Worm (Caenorhabditis elegans) whole organism, L2 larva: ENCODE data around the gene arle-14.
A peak's percentile ranks its signal among the peaks of the same experiment; 100 is the strongest.

Experiments
- C34F6.9 ChIP-seq: fragments of 150-350 bp; optimal IDR thresholded peaks from 2 replicates; lab custom pipeline; 2014; ENCODE audit warnings: missing biosample characterization, missing genetic modification characterization
- R02D3.7 ChIP-seq: fragments of 150-350 bp; optimal IDR thresholded peaks from 2 replicates; lab custom pipeline; 2014; ENCODE audit warnings: missing biosample characterization, missing genetic modification characterization
- ZK546.5 ChIP-seq: sonication (generic microtip); optimal IDR thresholded peaks from 2 replicates; lab custom pipeline; 2017; ENCODE audit warnings: missing biosample characterization, missing genetic modification characterization
- alr-1 ChIP-seq: fragments of 150-350 bp; optimal IDR thresholded peaks from 2 replicates; lab custom pipeline; 2014; ENCODE audit warnings: missing biosample characterization, missing genetic modification characterization
- aly-2 ChIP-seq: fragments of 150-350 bp; optimal IDR thresholded peaks from 2 replicates; lab custom pipeline; 2014; ENCODE audit warnings: missing biosample characterization, missing genetic modification characterization
- blmp-1 ChIP-seq: sonication (generic microtip); optimal IDR thresholded peaks from 2 replicates; lab custom pipeline; 2017; ENCODE audit warnings: missing genetic modification characterization, mild to moderate bottlenecking, missing compliant biosample characterization, antibody characterized with exemption, moderate library complexity; ENCODE audit not compliant: insufficient read depth
- ceh-16 ChIP-seq: fragments of 150-350 bp; optimal IDR thresholded peaks from 2 replicates; lab custom pipeline; 2014; ENCODE audit warnings: missing biosample characterization, missing genetic modification characterization
- crh-2 ChIP-seq: sonication (generic microtip); optimal IDR thresholded peaks from 2 replicates; lab custom pipeline; 2017; ENCODE audit warnings: missing biosample characterization, missing genetic modification characterization
- dmd-4 ChIP-seq: sonication (generic microtip); optimal IDR thresholded peaks from 2 replicates; lab custom pipeline; 2017; ENCODE audit warnings: missing biosample characterization, missing genetic modification characterization
- elt-1 ChIP-seq: fragments of 150-350 bp; optimal IDR thresholded peaks from 2 replicates; lab custom pipeline; 2014; ENCODE audit warnings: missing biosample characterization, missing genetic modification characterization
- elt-3 ChIP-seq: sonication (generic microtip); optimal IDR thresholded peaks from 2 replicates; lab custom pipeline; 2017; ENCODE audit warnings: missing biosample characterization, missing genetic modification characterization
- fos-1 ChIP-seq: fragments of 150-350 bp; optimal IDR thresholded peaks from 2 replicates; lab custom pipeline; 2014; ENCODE audit warnings: missing biosample characterization, missing genetic modification characterization
- lin-11 ChIP-seq: fragments of 150-350 bp; sonication (generic microtip); optimal IDR thresholded peaks from 2 replicates; lab custom pipeline; 2014; ENCODE audit warnings: missing biosample characterization, missing genetic modification characterization, inconsistent platforms, mixed read lengths
- lin-13 ChIP-seq: fragments of 150-350 bp; optimal IDR thresholded peaks from 2 replicates; lab custom pipeline; 2014; ENCODE audit warnings: missing biosample characterization, missing genetic modification reagents, missing genetic modification characterization
- lin-39 ChIP-seq: fragments of 150-350 bp; optimal IDR thresholded peaks from 2 replicates; lab custom pipeline; 2014; ENCODE audit warnings: missing biosample characterization, missing genetic modification reagents, missing genetic modification characterization
- lsy-2 ChIP-seq, 2 experiments: fragments of 150-350 bp in 1 of 2; sonication (generic microtip) in 1 of 2; optimal IDR thresholded peaks; 2 replicates each; lab custom pipeline; 2014 to 2017; ENCODE audit warnings: missing biosample characterization in 2 of 2, missing genetic modification characterization in 2 of 2
- mbf-1 ChIP-seq: sonication (generic microtip); optimal IDR thresholded peaks from 2 replicates; lab custom pipeline; 2017; ENCODE audit warnings: missing biosample characterization, missing genetic modification characterization
- nhr-10 ChIP-seq: sonication (generic microtip); optimal IDR thresholded peaks from 2 replicates; lab custom pipeline; 2017; ENCODE audit warnings: missing biosample characterization, missing genetic modification characterization
- nhr-11 ChIP-seq: fragments of 150-350 bp; optimal IDR thresholded peaks from 2 replicates; lab custom pipeline; 2014; ENCODE audit warnings: missing biosample characterization, missing genetic modification characterization
- nhr-129 ChIP-seq: fragments of 150-350 bp; optimal IDR thresholded peaks from 2 replicates; lab custom pipeline; 2014; ENCODE audit warnings: missing biosample characterization, missing genetic modification characterization
- nhr-21 ChIP-seq: fragments of 150-350 bp; optimal IDR thresholded peaks from 2 replicates; lab custom pipeline; 2014; ENCODE audit warnings: missing biosample characterization, missing genetic modification characterization
- nhr-23 ChIP-seq: fragments of 150-350 bp; optimal IDR thresholded peaks from 2 replicates; lab custom pipeline; 2014; ENCODE audit warnings: missing biosample characterization, missing genetic modification reagents, missing genetic modification characterization
- nhr-237 ChIP-seq: fragments of 150-350 bp; optimal IDR thresholded peaks from 2 replicates; lab custom pipeline; 2014; ENCODE audit warnings: missing biosample characterization, missing genetic modification characterization
- nhr-6 ChIP-seq: fragments of 150-350 bp; optimal IDR thresholded peaks from 2 replicates; lab custom pipeline; 2014; ENCODE audit warnings: missing biosample characterization, missing genetic modification characterization
- nhr-77 ChIP-seq: fragments of 150-350 bp; optimal IDR thresholded peaks from 2 replicates; lab custom pipeline; 2014; ENCODE audit warnings: missing biosample characterization, missing genetic modification characterization
- peb-1 ChIP-seq: fragments of 150-350 bp; optimal IDR thresholded peaks from 2 replicates; lab custom pipeline; 2014; ENCODE audit warnings: missing biosample characterization, missing genetic modification characterization
- sem-4 ChIP-seq: fragments of 150-350 bp; optimal IDR thresholded peaks from 2 replicates; lab custom pipeline; 2014; ENCODE audit warnings: missing biosample characterization, missing genetic modification reagents, missing genetic modification characterization
- sma-3 ChIP-seq: sonication (generic microtip); optimal IDR thresholded peaks from 2 replicates; lab custom pipeline; 2016; ENCODE audit warnings: missing genetic modification reagents, missing genetic modification characterization, missing compliant biosample characterization
- sma-9 ChIP-seq, 2 experiments: fragments of 150-350 bp in 1 of 2; sonication (generic microtip) in 1 of 2; optimal IDR thresholded peaks; 2 replicates each; lab custom pipeline; 2014 to 2016; ENCODE audit warnings: missing genetic modification characterization in 2 of 2, mild to moderate bottlenecking in 1 of 2, missing biosample characterization in 1 of 2, missing compliant biosample characterization in 1 of 2, missing genetic modification reagents in 1 of 2, moderate library complexity in 1 of 2
- snpc-4 ChIP-seq: fragments of 150-350 bp; optimal IDR thresholded peaks from 2 replicates; lab custom pipeline; 2014; ENCODE audit warnings: missing biosample characterization, missing genetic modification characterization
- unc-39 ChIP-seq: fragments of 150-350 bp; optimal IDR thresholded peaks from 2 replicates; lab custom pipeline; 2014; ENCODE audit warnings: missing biosample characterization, missing genetic modification characterization
- unc-55 ChIP-seq: fragments of 150-350 bp; sonication (generic microtip); optimal IDR thresholded peaks from 3 replicates; lab custom pipeline; 2014; ENCODE audit warnings: missing biosample characterization, missing genetic modification reagents, missing genetic modification characterization
- unc-62 ChIP-seq: fragments of 150-350 bp; optimal IDR thresholded peaks from 2 replicates; lab custom pipeline; 2014; ENCODE audit warnings: missing biosample characterization, missing genetic modification reagents, missing genetic modification characterization
- zag-1 ChIP-seq: fragments of 150-350 bp; optimal IDR thresholded peaks from 2 replicates; lab custom pipeline; 2014; ENCODE audit warnings: missing biosample characterization, missing genetic modification characterization
- ztf-11 ChIP-seq: sonication (generic microtip); optimal IDR thresholded peaks from 2 replicates; lab custom pipeline; 2017; ENCODE audit warnings: missing biosample characterization, missing genetic modification characterization
- ztf-4 ChIP-seq: fragments of 150-350 bp; optimal IDR thresholded peaks from 2 replicates; lab custom pipeline; 2014; ENCODE audit warnings: missing biosample characterization, missing genetic modification characterization

Gene arle-14

DNA sequence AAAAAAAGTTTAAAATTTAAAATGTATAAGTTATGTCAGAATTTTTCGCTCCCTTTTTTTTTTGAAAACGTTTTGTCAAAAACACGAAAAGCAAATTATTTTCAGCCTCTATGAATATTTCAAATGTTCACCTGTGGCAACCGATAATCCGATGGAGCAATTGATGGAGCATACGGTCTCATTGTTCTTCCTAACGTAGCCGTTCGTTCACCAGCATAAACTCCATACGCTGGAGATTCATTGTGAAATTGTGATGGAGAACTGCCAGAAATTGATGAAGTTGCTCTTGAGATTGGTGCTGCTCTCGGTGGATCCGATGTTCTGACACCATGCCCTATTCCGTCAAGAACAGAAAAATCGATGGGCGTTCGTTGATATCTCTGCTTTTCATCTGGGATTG is 880 bp upstream of the arle-14 start:
- no peak for TF ChIP-seq R02D3.7 (tag; lab: Kevin White, UChicago)
- no peak for TF ChIP-seq lin-39 (tag; lab: Kevin White, UChicago)
- no peak for TF ChIP-seq nhr-6 (tag; lab: Kevin White, UChicago)
- no peak for TF ChIP-seq nhr-10 (tag; lab: Kevin White, UChicago)
- no peak for TF ChIP-seq nhr-77
- TF ChIP-seq lin-11 (tag; lab: Kevin White, UChicago) = no peak
- TF ChIP-seq ztf-11 (tag; lab: Kevin White, UChicago) = no peak
- TF ChIP-seq mbf-1 = no peak
- TF ChIP-seq nhr-129 (tag; lab: Kevin White, UChicago) = no peak
- no peak for TF ChIP-seq sma-9 (GFP tag; optimal IDR thresholded peaks at IDR 0.05; lab: Kevin White, UChicago)
- TF ChIP-seq sma-9 (tag; optimal IDR thresholded peaks at IDR 0.05; lab: Kevin White, UChicago) = no peak
- TF ChIP-seq ZK546.5 = no peak
- TF ChIP-seq crh-2 (tag; lab: Kevin White, UChicago) = no peak
- no peak for TF ChIP-seq dmd-4 (tag; lab: Kevin White, UChicago)

DNA sequence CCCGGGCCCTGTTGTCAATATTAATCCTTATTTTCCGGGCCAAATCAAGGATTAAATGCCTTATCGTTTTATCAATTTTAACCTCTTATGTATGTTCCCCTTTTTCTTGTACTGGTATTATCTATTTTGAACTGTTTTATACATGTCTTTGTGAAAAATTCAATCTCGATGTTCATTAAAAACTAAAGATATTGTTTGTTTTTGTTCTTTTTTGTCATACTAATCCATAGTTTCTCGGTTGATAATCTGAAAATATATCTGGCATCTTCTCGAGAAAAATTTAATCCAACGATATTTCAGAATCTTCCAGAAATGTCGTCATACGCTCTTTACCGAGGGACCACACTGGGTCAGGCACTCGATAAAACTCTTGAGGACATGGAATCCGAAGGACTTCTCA is 1.0 kb downstream of the arle-14 start, which contains the start of gene B0336.13:
B0336.13 (plus strand) TSS at position 301 of the 400 bp plus-strand sequence.
- TF ChIP-seq elt-1 (tag; lab: Kevin White, UChicago) (no peak), ztf-11 (tag; lab: Kevin White, UChicago) (no peak), unc-62 (GFP tag; lab: Kevin White, UChicago) (no peak), peb-1 (tag; lab: Kevin White, UChicago) (no peak), nhr-237 (no peak), lsy-2 (tag; optimal IDR thresholded peaks at IDR 0.05; lab: Kevin White, UChicago) (no peak), fos-1 (tag; lab: Kevin White, UChicago) (no peak), blmp-1 (no peak), lin-13 (GFP tag; lab: Kevin White, UChicago) (no peak), R02D3.7 (tag; lab: Kevin White, UChicago) (no peak)

DNA sequence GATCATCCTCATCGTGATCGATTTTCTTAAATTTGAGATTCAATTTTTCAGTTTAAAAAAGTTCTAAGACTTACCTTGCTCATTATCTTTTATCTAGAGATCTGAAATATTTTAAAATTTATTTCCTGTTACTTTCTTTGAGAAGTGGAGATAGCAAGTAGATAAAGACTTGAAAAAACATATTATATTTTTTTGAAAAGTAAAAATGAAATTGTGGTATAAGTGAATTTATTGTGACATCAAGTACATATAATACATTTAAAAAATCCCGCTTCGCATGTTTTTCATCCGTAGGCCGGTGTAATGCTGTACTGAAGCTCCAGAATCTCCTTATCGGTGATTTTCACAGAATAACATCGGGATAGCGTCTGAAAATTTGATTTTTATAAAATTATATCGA is 4.6 kb downstream of the arle-14 start, which contains the start of gene B0336.7:
B0336.7 (minus strand) TSS at position 101 of the 400 bp plus-strand sequence.
- no peak for TF ChIP-seq blmp-1
- no peak for TF ChIP-seq sma-3 (GFP tag; lab: Kevin White, UChicago)
- no peak for TF ChIP-seq nhr-23
- no peak for TF ChIP-seq C34F6.9 (tag; lab: Kevin White, UChicago)
- no peak for TF ChIP-seq elt-3
- TF ChIP-seq nhr-237 = no peak
- no peak for TF ChIP-seq alr-1 (tag; lab: Kevin White, UChicago)

DNA sequence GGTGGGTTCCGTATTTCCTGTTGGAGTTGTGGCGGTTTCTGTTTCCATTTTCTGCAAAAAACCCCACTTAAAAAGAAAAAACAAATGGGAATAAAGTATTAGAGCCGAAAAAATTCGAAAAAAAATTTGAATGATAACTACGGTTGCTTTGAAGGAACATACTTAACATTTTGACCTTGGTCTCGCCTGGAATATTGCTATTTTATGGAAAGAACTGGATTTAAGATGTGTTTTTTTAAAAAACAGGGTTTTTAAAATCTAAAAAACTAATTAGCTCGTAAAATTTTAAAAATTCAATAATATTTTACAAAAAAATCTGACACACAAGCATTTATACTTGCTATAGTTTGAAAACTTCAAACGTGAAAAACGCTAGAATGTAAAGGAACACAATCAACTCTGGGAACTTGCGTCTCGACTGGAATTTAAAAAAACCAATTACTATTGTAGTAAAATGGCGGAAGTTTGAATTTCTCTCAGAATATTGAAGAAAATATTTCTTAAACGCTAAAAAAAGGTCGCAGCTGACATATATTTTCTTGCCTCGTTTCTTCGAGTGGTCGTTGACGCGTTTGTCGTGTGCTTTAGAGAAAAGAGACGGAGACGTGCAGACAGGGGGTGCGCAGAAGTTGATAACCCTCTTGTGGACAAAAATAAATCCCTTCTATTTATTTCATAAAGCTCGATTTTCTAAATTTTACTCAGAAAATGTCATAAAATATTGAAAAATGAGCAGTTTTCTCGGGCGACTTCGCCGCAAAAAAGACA is 5.4 kb downstream of the arle-14 start, which contains the start of the genes lgg-3 and rgs-5:
lgg-3 (minus strand) TSS at position 51 of the 768 bp plus-strand sequence.
rgs-5 (plus strand) TSS at position 593 of the 768 bp plus-strand sequence.
- peak; percentile 52 for TF ChIP-seq nhr-129 (tag; lab: Kevin White, UChicago)
- peak; percentile 56 for TF ChIP-seq C34F6.9 (tag; lab: Kevin White, UChicago)
- no peak for TF ChIP-seq unc-62 (GFP tag; lab: Kevin White, UChicago)
- peak; percentile 1 to 65 for TF ChIP-seq lsy-2 (tag; optimal IDR thresholded peaks at IDR 0.05; lab: Kevin White, UChicago)
- peak; percentile 24 for TF ChIP-seq fos-1 (tag; lab: Kevin White, UChicago)
- peak; percentile 61 for TF ChIP-seq unc-55 (GFP tag; lab: Kevin White, UChicago)
- TF ChIP-seq ceh-16 (tag; lab: Kevin White, UChicago) = no peak
- TF ChIP-seq ztf-4 (tag; lab: Kevin White, UChicago) = no peak
- peak; percentile 50 for TF ChIP-seq lin-13 (GFP tag; lab: Kevin White, UChicago)
- TF ChIP-seq crh-2 (tag; lab: Kevin White, UChicago) = peak; percentile 53
- no peak for TF ChIP-seq nhr-21 (tag; lab: Kevin White, UChicago)
- peak; percentile 34 for TF ChIP-seq snpc-4

DNA sequence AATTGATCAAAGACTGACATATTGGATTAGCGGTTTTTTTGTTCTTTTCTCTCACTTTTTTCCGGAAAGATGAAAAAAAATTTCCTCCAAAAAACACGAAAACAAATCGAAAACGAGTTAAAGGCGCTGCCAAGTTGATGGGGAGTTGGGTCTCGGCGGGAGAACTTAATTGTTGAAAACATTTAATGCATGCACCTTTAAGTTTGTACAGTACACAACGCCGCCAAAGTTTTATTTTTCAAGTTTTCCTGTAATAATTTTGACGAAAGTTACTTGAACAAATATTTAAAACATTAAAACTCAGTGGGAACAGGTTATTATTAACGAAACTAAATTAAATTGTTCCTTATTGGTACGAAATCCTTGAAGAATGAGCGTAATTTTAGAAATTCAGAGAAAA is 8.8 kb downstream of the arle-14 start:
- no peak for TF ChIP-seq zag-1 (tag; lab: Kevin White, UChicago)
- no peak for TF ChIP-seq nhr-77
- no peak for TF ChIP-seq R02D3.7 (tag; lab: Kevin White, UChicago)
- TF ChIP-seq sem-4 (tag; lab: Kevin White, UChicago) = no peak
- no peak for TF ChIP-seq unc-39 (tag; lab: Kevin White, UChicago)
- TF ChIP-seq aly-2 = no peak
- no peak for TF ChIP-seq elt-3
- no peak for TF ChIP-seq nhr-11 (tag; lab: Kevin White, UChicago)
- no peak for TF ChIP-seq blmp-1
- TF ChIP-seq ztf-11 (tag; lab: Kevin White, UChicago) = no peak
- TF ChIP-seq, all 48 proteins: peak for 0
